Worm (Caenorhabditis elegans): ENCODE results near the gene F54C9.11.

DNA sequence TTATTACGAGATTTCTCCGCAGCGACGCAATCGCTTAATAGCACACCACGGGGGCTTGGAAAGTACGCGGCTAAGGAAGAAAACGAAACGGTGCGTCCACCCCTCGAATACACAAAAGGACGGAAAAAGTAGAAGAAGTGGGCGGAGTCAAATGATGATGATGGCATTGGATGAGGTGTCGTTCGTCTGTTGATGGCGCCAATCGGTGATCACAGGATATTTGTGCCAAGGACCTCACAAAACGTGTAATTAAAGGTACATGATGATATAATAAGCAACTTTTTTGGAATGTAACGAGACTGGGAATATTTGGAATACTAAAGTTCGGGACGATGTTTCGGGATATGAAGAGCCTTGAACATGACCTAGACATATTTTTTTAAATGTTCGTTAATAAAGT lies 49.5 kb upstream of the F54C9.11 start, which contains the start of gene cutl-12:
- TF ChIP-seq flt-1 (GFP tag; IDR thresholded peaks at IDR 0.05) = no peak
- no peak for TF ChIP-seq med-1 (GFP tag; optimal IDR thresholded peaks at IDR 0.05; ENCODE audit: insufficient read depth)
- TF ChIP-seq cog-1 (tag; optimal IDR thresholded peaks at IDR 0.05) = no peak
- no peak for TF ChIP-seq ref-1 (GFP tag; conservative IDR thresholded peaks at IDR 0.05)
- no peak for TF ChIP-seq ztf-23 (GFP tag; IDR thresholded peaks at IDR 0.05)
- no peak for TF ChIP-seq T22C8.4 (GFP tag; IDR thresholded peaks at IDR 0.05)
- TF ChIP-seq ztf-29 (GFP tag; IDR thresholded peaks at IDR 0.05) = no peak
- TF ChIP-seq klf-2 (GFP tag; conservative IDR thresholded peaks at IDR 0.05) = no peak
- TF ChIP-seq tab-1 (GFP tag; IDR thresholded peaks at IDR 0.05) = no peak

Measured in whole organism, midembryonic.